Fruit fly (Drosophila melanogaster): ENCODE data around the gene CG31287.

The CG31287 gene

dm6 chr3R:16224415-16225165 lies 21.4 kb downstream of the CG31287 start:
- TF ChIP-seq CTCF (optimal IDR thresholded peaks at IDR 0.05), result no peak
- TF ChIP-seq CG8478 (optimal IDR thresholded peaks at IDR 0.05), result no peak

- TF ChIP-seq CTCF (optimal IDR thresholded peaks at IDR 0.05), result no peak
Measured at dm6 chr3R:16225351-16225750, 22.2 kb downstream of the CG31287 start, which contains the start of gene tara. tara (plus strand) TSS chr3R:16225651.

dm6 chr3R:16225760-16226159 lies 22.6 kb downstream of the CG31287 start:
- no peak for TF ChIP-seq CTCF (optimal IDR thresholded peaks at IDR 0.05)
- TF ChIP-seq CG8478 (optimal IDR thresholded peaks at IDR 0.05), result no peak

dm6 chr3R:16227074-16227473 lies 23.9 kb downstream of the CG31287 start:
- no peak for TF ChIP-seq CG8478 (optimal IDR thresholded peaks at IDR 0.05)
- no peak for TF ChIP-seq CTCF (optimal IDR thresholded peaks at IDR 0.05)

dm6 chr3R:16228719-16229704 lies 25.8 kb downstream of the CG31287 start:
- TF ChIP-seq CTCF (optimal IDR thresholded peaks at IDR 0.05), result no peak
- TF ChIP-seq CG8478 (optimal IDR thresholded peaks at IDR 0.05), result peak; percentile 81

dm6 chr3R:16230080-16230670 lies 27.0 kb downstream of the CG31287 start:
- no peak for TF ChIP-seq CG8478 (optimal IDR thresholded peaks at IDR 0.05)
- TF ChIP-seq CTCF (optimal IDR thresholded peaks at IDR 0.05), result no peak

- TF ChIP-seq CG8478 (optimal IDR thresholded peaks at IDR 0.05) (no peak), CTCF (optimal IDR thresholded peaks at IDR 0.05) (no peak)
Measured at dm6 chr3R:16231385-16232307, 28.5 kb downstream of the CG31287 start.

- no peak for TF ChIP-seq CTCF (optimal IDR thresholded peaks at IDR 0.05)
- no peak for TF ChIP-seq CG8478 (optimal IDR thresholded peaks at IDR 0.05)
Measured at dm6 chr3R:16232569-16232968, 29.4 kb downstream of the CG31287 start.

- no peak for TF ChIP-seq CTCF (optimal IDR thresholded peaks at IDR 0.05)
- no peak for TF ChIP-seq CG8478 (optimal IDR thresholded peaks at IDR 0.05)
Measured at dm6 chr3R:16234298-16234697, 31.1 kb downstream of the CG31287 start.

dm6 chr3R:16234745-16235149 lies 31.6 kb downstream of the CG31287 start:
- no peak for TF ChIP-seq CG8478 (optimal IDR thresholded peaks at IDR 0.05)
- TF ChIP-seq CTCF (optimal IDR thresholded peaks at IDR 0.05), result no peak

dm6 chr3R:16235215-16235937 lies 32.2 kb downstream of the CG31287 start:
- no peak for TF ChIP-seq CTCF (optimal IDR thresholded peaks at IDR 0.05)
- no peak for TF ChIP-seq CG8478 (optimal IDR thresholded peaks at IDR 0.05)

dm6 chr3R:16235941-16236712 lies 33.0 kb downstream of the CG31287 start:
- no peak for TF ChIP-seq CG8478 (optimal IDR thresholded peaks at IDR 0.05)
- TF ChIP-seq CTCF (optimal IDR thresholded peaks at IDR 0.05), result no peak
